Worm (Caenorhabditis elegans) whole organism, midembryonic: ENCODE data around the gene F19C7.4.

Source experiments
- flt-1 ChIP-seq: fragments of 200-800 bp; sonication (Bioruptor generic); IDR thresholded peaks from 2 replicates; pipeline ENCODE4 v1.3.6; 2022; ENCODE audit warnings: missing genetic modification characterization, missing compliant biosample characterization
- med-1 ChIP-seq: sonication (generic microtip); optimal IDR thresholded peaks from 2 replicates; lab custom pipeline; 2017; ENCODE audit warnings: missing genetic modification characterization, mild to moderate bottlenecking, missing compliant biosample characterization, antibody characterized with exemption, missing genetic modification reagents; ENCODE audit not compliant: insufficient read depth
- ref-1 ChIP-seq: fragments of 200-800 bp; sonication (Bioruptor generic); conservative IDR thresholded peaks from 2 replicates; pipeline ENCODE4 v1.3.6; 2022; ENCODE audit warnings: missing genetic modification reagents, missing genetic modification characterization, missing compliant biosample characterization
- ztf-29 ChIP-seq: fragments of 200-800 bp; sonication (Bioruptor generic); IDR thresholded peaks from 2 replicates; pipeline ENCODE4 v1.3.6; 2022; ENCODE audit warnings: missing genetic modification reagents, missing genetic modification characterization, missing compliant biosample characterization

ce11 chrIV:4645243-4645642, 42.6 kb downstream of the F19C7.4 start:
- TF ChIP-seq flt-1: no peak
- TF ChIP-seq med-1 (GFP tag; lab: Kevin White, UChicago): no peak
- no peak for TF ChIP-seq ref-1 (GFP tag; lab: Robert Waterston, UW)
- no peak for TF ChIP-seq ztf-29 (GFP tag; lab: Robert Waterston, UW)
